Fruit fly (Drosophila melanogaster) whole organism, embryonic: ENCODE measurements around the gene TwdlO.

ENCODE experiments used
- ATbp ChIP-seq: fragments of 200-800 bp; sonication (Bioruptor generic); optimal IDR thresholded peaks from 2 replicates; lab custom pipeline; 2017; ENCODE audit warnings: missing biosample characterization, mild to moderate bottlenecking, missing genetic modification characterization, missing genetic modification reagents
- Adf1 ChIP-seq: fragments of 200-800 bp; sonication (Bioruptor generic); IDR thresholded peaks from 2 replicates; pipeline ENCODE4 v1.3.6; 2022; ENCODE audit warnings: missing biosample characterization, missing genetic modification characterization
- Bdp1 ChIP-seq: fragments of 200-800 bp; sonication (Bioruptor generic); optimal IDR thresholded peaks from 3 replicates; lab custom pipeline; 2016; ENCODE audit warnings: missing biosample characterization, missing genetic modification characterization
- CG11247 ChIP-seq: fragments of 200-800 bp; sonication (Bioruptor generic); IDR thresholded peaks from 2 replicates; pipeline ENCODE4 v1.3.6; 2022; ENCODE audit warnings: missing biosample characterization, missing genetic modification characterization
- CG12155 ChIP-seq: fragments of 200-800 bp; sonication (Bioruptor generic); optimal IDR thresholded peaks from 3 replicates; lab custom pipeline; 2016; ENCODE audit warnings: missing biosample characterization, missing genetic modification characterization
- CG12659 ChIP-seq: fragments of 200-800 bp; sonication (Bioruptor generic); optimal IDR thresholded peaks from 3 replicates; lab custom pipeline; 2017; ENCODE audit warnings: mild to moderate bottlenecking, missing biosample characterization, missing genetic modification reagents, missing genetic modification characterization
- CG14965 ChIP-seq: fragments of 200-800 bp; sonication (Bioruptor generic); optimal IDR thresholded peaks from 2 replicates; lab custom pipeline; 2016; ENCODE audit warnings: missing biosample characterization, missing genetic modification characterization, borderline replicate concordance
- CG16779 ChIP-seq: fragments of 200-800 bp; sonication (Bioruptor generic); IDR thresholded peaks from 2 replicates; pipeline ENCODE4 v1.3.6; 2022; ENCODE audit warnings: missing biosample characterization, missing genetic modification characterization
- CG16863 ChIP-seq: fragments of 200-800 bp; sonication (Bioruptor generic); optimal IDR thresholded peaks from 3 replicates; lab custom pipeline; 2016; ENCODE audit warnings: missing biosample characterization, missing genetic modification characterization
- CG17385 ChIP-seq: fragments of 200-800 bp; sonication (Bioruptor generic); optimal IDR thresholded peaks from 3 replicates; lab custom pipeline; 2018; ENCODE audit warnings: missing biosample characterization, mild to moderate bottlenecking, missing genetic modification characterization
- CG18011 ChIP-seq: fragments of 200-800 bp; sonication (Bioruptor generic); optimal IDR thresholded peaks from 2 replicates; lab custom pipeline; 2017; ENCODE audit warnings: missing biosample characterization, missing genetic modification characterization, mild to moderate bottlenecking, moderate library complexity, missing genotype
- CG1832 ChIP-seq: fragments of 200-800 bp; sonication (Bioruptor generic); optimal IDR thresholded peaks from 2 replicates; lab custom pipeline; 2017; ENCODE audit warnings: missing biosample characterization, mild to moderate bottlenecking, missing genetic modification characterization, inconsistent platforms
- CG18764 ChIP-seq: fragments of 200-800 bp; sonication (Bioruptor generic); optimal IDR thresholded peaks from 3 replicates; lab custom pipeline; 2016; ENCODE audit warnings: missing biosample characterization, missing genetic modification characterization
- CG4404 ChIP-seq: fragments of 200-800 bp; sonication (Bioruptor generic); IDR thresholded peaks from 2 replicates; pipeline ENCODE4 v1.3.6; 2022; ENCODE audit warnings: missing biosample characterization, missing genetic modification characterization
- CG5180 ChIP-seq: fragments of 200-800 bp; sonication (Bioruptor generic); optimal IDR thresholded peaks from 3 replicates; lab custom pipeline; 2017; ENCODE audit warnings: missing biosample characterization, missing genetic modification characterization, mild to moderate bottlenecking, moderate library complexity, missing genetic modification reagents
- CG6813 ChIP-seq: fragments of 200-800 bp; sonication (Bioruptor generic); optimal IDR thresholded peaks from 2 replicates; lab custom pipeline; 2017; ENCODE audit warnings: missing biosample characterization, missing genetic modification characterization, mild to moderate bottlenecking, moderate library complexity, missing genetic modification reagents
- CG9797 ChIP-seq: fragments of 200-800 bp; sonication (Bioruptor generic); optimal IDR thresholded peaks from 3 replicates; lab custom pipeline; 2018; ENCODE audit warnings: missing biosample characterization, mild to moderate bottlenecking, missing genetic modification characterization
- CkIIα-i1 ChIP-seq: fragments of 200-800 bp; sonication (Bioruptor generic); IDR thresholded peaks from 2 replicates; pipeline ENCODE4 v1.3.6; 2022; ENCODE audit warnings: missing biosample characterization, missing genetic modification characterization
- CoRest ChIP-seq: fragments of 200-800 bp; sonication (Bioruptor generic); optimal IDR thresholded peaks from 3 replicates; lab custom pipeline; 2018; ENCODE audit warnings: missing biosample characterization, mild to moderate bottlenecking, missing genetic modification characterization, moderate library complexity
- Dfd ChIP-seq, 2 experiments: fragments of >200 bp; optimal IDR thresholded peaks; 2 replicates each; lab custom pipeline; 2017; ENCODE audit warnings: missing biosample characterization in 2 of 2, missing genetic modification characterization in 2 of 2
- Doc3 ChIP-seq: fragments of 200-800 bp; sonication (Bioruptor generic); IDR thresholded peaks from 3 replicates; pipeline ENCODE4 v1.3.6; 2022; ENCODE audit warnings: missing biosample characterization, missing genetic modification characterization; ENCODE audit not compliant: partially characterized antibody
- Hey ChIP-seq: fragments of 200-800 bp; sonication (Bioruptor generic); optimal IDR thresholded peaks from 3 replicates; lab custom pipeline; 2018; ENCODE audit warnings: missing biosample characterization, mild to moderate bottlenecking, missing genetic modification characterization
- HmgZ ChIP-seq: fragments of 200-800 bp; sonication (Bioruptor generic); optimal IDR thresholded peaks from 2 replicates; lab custom pipeline; 2018; ENCODE audit warnings: missing biosample characterization, mild to moderate bottlenecking, missing genetic modification characterization
- Hmx ChIP-seq: fragments of 200-800 bp; sonication (Bioruptor generic); optimal IDR thresholded peaks from 2 replicates; lab custom pipeline; 2016; ENCODE audit warnings: missing biosample characterization, missing genetic modification characterization
- Hr39 ChIP-seq: fragments of >200 bp; optimal IDR thresholded peaks from 2 replicates; lab custom pipeline; 2017
- Hr51 ChIP-seq, 2 experiments: fragments of 200-800 bp; sonication (Bioruptor generic); optimal IDR thresholded peaks; 2 replicates in 1 of 2; 3 replicates in 1 of 2; lab custom pipeline; 2016 to 2018; ENCODE audit warnings: missing biosample characterization in 2 of 2, missing genetic modification characterization in 2 of 2, mild to moderate bottlenecking in 1 of 2, moderate library complexity in 1 of 2
- NC2β ChIP-seq: fragments of 200-800 bp; sonication (Bioruptor generic); optimal IDR thresholded peaks from 2 replicates; lab custom pipeline; 2016; ENCODE audit warnings: missing biosample characterization, missing genetic modification characterization
- NFAT ChIP-seq: fragments of 200-800 bp; sonication (Bioruptor generic); IDR thresholded peaks from 2 replicates; pipeline ENCODE4 v1.3.6; 2022; ENCODE audit warnings: missing biosample characterization, missing genetic modification characterization
- NK7.1 ChIP-seq: fragments of 200-800 bp; sonication (Bioruptor generic); optimal IDR thresholded peaks from 3 replicates; lab custom pipeline; 2016; ENCODE audit warnings: missing biosample characterization, missing genetic modification characterization
- Nf-YB ChIP-seq: fragments of 200-800 bp; sonication (Bioruptor generic); optimal IDR thresholded peaks from 3 replicates; lab custom pipeline; 2019; ENCODE audit warnings: missing biosample characterization, mild to moderate bottlenecking, missing genetic modification characterization, moderate library complexity
- Ptx1 ChIP-seq: fragments of 200-800 bp; sonication (Bioruptor generic); IDR thresholded peaks from 2 replicates; pipeline ENCODE4 v1.3.6; 2022; ENCODE audit warnings: missing biosample characterization, missing genetic modification characterization
- abd-A ChIP-seq: fragments of 200-800 bp; sonication (Bioruptor generic); optimal IDR thresholded peaks from 3 replicates; lab custom pipeline; 2019; ENCODE audit warnings: missing biosample characterization, mild to moderate bottlenecking, missing genetic modification characterization, moderate library complexity
- chinmo ChIP-seq: fragments of 200-800 bp; sonication (Bioruptor generic); IDR thresholded peaks from 4 replicates; pipeline ENCODE4 v1.3.6; 2022; ENCODE audit warnings: missing biosample characterization, missing genetic modification characterization; ENCODE audit not compliant: partially characterized antibody
- cwo ChIP-seq: fragments of 200-800 bp; sonication (Bioruptor generic); optimal IDR thresholded peaks from 3 replicates; lab custom pipeline; 2017; ENCODE audit warnings: missing biosample characterization, missing genetic modification characterization, mild to moderate bottlenecking, moderate library complexity, missing genetic modification reagents
- gcm ChIP-seq: fragments of 200-800 bp; sonication (Bioruptor generic); optimal IDR thresholded peaks from 2 replicates; lab custom pipeline; 2019; ENCODE audit warnings: missing biosample characterization, mild to moderate bottlenecking, missing genetic modification characterization, moderate library complexity
- grn ChIP-seq: fragments of 200-800 bp; sonication (Bioruptor generic); optimal IDR thresholded peaks from 3 replicates; lab custom pipeline; 2017; ENCODE audit warnings: missing biosample characterization, missing genetic modification characterization
- kay ChIP-seq: fragments of 200-800 bp; sonication (Bioruptor generic); optimal IDR thresholded peaks from 2 replicates; lab custom pipeline; 2016; ENCODE audit warnings: missing biosample characterization, missing genetic modification characterization
- mam ChIP-seq: fragments of 200-800 bp; sonication (Bioruptor generic); optimal IDR thresholded peaks from 3 replicates; lab custom pipeline; 2016; ENCODE audit warnings: missing biosample characterization, missing genetic modification characterization
- mirr ChIP-seq: fragments of 200-800 bp; sonication (Bioruptor generic); optimal IDR thresholded peaks from 3 replicates; lab custom pipeline; 2018; ENCODE audit warnings: missing biosample characterization, mild to moderate bottlenecking, missing genetic modification characterization
- oc ChIP-seq: fragments of 200-800 bp; sonication (Bioruptor generic); optimal IDR thresholded peaks from 2 replicates; lab custom pipeline; 2018; ENCODE audit warnings: missing biosample characterization, mild to moderate bottlenecking, missing genetic modification characterization, moderate library complexity
- odd ChIP-seq: fragments of 200-800 bp; sonication (Bioruptor generic); optimal IDR thresholded peaks from 2 replicates; lab custom pipeline; 2017; ENCODE audit warnings: missing biosample characterization, mild to moderate bottlenecking, missing genetic modification characterization
- pros ChIP-seq: fragments of 200-800 bp; sonication (Bioruptor generic); optimal IDR thresholded peaks from 3 replicates; lab custom pipeline; 2019; ENCODE audit warnings: missing biosample characterization, mild to moderate bottlenecking, missing genetic modification characterization, moderate library complexity
- pzg ChIP-seq: fragments of 200-800 bp; sonication (Bioruptor generic); optimal IDR thresholded peaks from 3 replicates; lab custom pipeline; 2018; ENCODE audit warnings: missing biosample characterization, mild to moderate bottlenecking, missing genetic modification characterization, moderate library complexity
- sd ChIP-seq: fragments of 200-800 bp; sonication (Bioruptor generic); optimal IDR thresholded peaks from 3 replicates; lab custom pipeline; 2018; ENCODE audit warnings: missing biosample characterization, mild to moderate bottlenecking, missing genetic modification characterization, moderate library complexity
- tna ChIP-seq: fragments of 200-800 bp; sonication (Bioruptor generic); IDR thresholded peaks from 2 replicates; pipeline ENCODE4 v1.3.6; 2022; ENCODE audit warnings: missing biosample characterization, missing genetic modification characterization; ENCODE audit not compliant: partially characterized antibody
- wek ChIP-seq: fragments of 200-800 bp; sonication (Bioruptor generic); optimal IDR thresholded peaks from 3 replicates; lab custom pipeline; 2018; ENCODE audit warnings: missing biosample characterization, mild to moderate bottlenecking, missing genetic modification characterization, moderate library complexity

TwdlO gene

dm6 chr3R:26631334-26631919, 4.9 kb upstream of the TwdlO start, which contains the start of gene TwdlN:
Gene TwdlN, plus strand, starts transcription at chr3R:26631869.
- no peak for TF ChIP-seq Hr51 (GFP tag; optimal IDR thresholded peaks at IDR 0.05; lab: Kevin White, UChicago)
- peak; percentile 3 for TF ChIP-seq odd (GFP tag; lab: Kevin White, UChicago)
- no peak for TF ChIP-seq mirr (GFP tag; lab: Kevin White, UChicago)
- TF ChIP-seq CG14965 (GFP tag; lab: Kevin White, UChicago), result no peak
- TF ChIP-seq NFAT (GFP tag; lab: Robert Waterston, UW), result 0 out of 2 replicates have a peak, but pooled peaks have one; percentile 15
- no peak for TF ChIP-seq Bdp1 (GFP tag; lab: Kevin White, UChicago)
- TF ChIP-seq Hr39 (lab: Kevin White, UChicago), result no peak
- TF ChIP-seq NK7.1 (GFP tag; lab: Kevin White, UChicago), result no peak
- TF ChIP-seq grn (GFP tag; lab: Kevin White, UChicago), result peak; percentile 49
- TF ChIP-seq Ptx1, result no peak
- TF ChIP-seq tna (GFP tag; lab: Robert Waterston, UW), result no peak
- no peak for TF ChIP-seq CG17385 (GFP tag; lab: Kevin White, UChicago)
- TF ChIP-seq CG16779 (GFP tag; lab: Robert Waterston, UW), result no peak
- TF ChIP-seq Nf-YB (GFP tag; lab: Kevin White, UChicago), result no peak
- no peak for TF ChIP-seq mam (GFP tag; lab: Kevin White, UChicago)
- TF ChIP-seq CkIIα-i1 (GFP tag; lab: Robert Waterston, UW), result no peak
- no peak for TF ChIP-seq ATbp
- no peak for TF ChIP-seq Dfd (GFP tag; optimal IDR thresholded peaks at IDR 0.05; lab: Kevin White, UChicago)
- TF ChIP-seq Doc3 (GFP tag; lab: Robert Waterston, UW), result no peak
- peak; percentile 70 for TF ChIP-seq sd (tag; lab: Kevin White, UChicago)
- TF ChIP-seq Adf1 (GFP tag; lab: Robert Waterston, UW), result no peak
- TF ChIP-seq oc (tag; lab: Kevin White, UChicago), result peak; percentile 31
- TF ChIP-seq CG18764 (GFP tag; lab: Kevin White, UChicago), result no peak
- no peak for TF ChIP-seq HmgZ (tag; lab: Kevin White, UChicago)
- peak; percentile 87; the same call in 3 of the 4 replicates for TF ChIP-seq chinmo (GFP tag; lab: Robert Waterston, UW)
- no peak for TF ChIP-seq Hmx (GFP tag; lab: Kevin White, UChicago)
- no peak for TF ChIP-seq CG16863 (GFP tag; lab: Kevin White, UChicago)
- TF ChIP-seq Hey (tag; lab: Kevin White, UChicago), result no peak
- TF ChIP-seq gcm, result no peak
- peak; percentile 56 for TF ChIP-seq abd-A

- no peak for TF ChIP-seq CG5180 (GFP tag; lab: Kevin White, UChicago)
Measured at dm6 chr3R:26629618-26630017, 3.1 kb upstream of the TwdlO start, which contains the start of gene TwdlJ. Gene TwdlJ, plus strand, starts transcription at chr3R:26629918.

- TF ChIP-seq CG12659 (GFP tag; lab: Kevin White, UChicago) (no peak), wek (GFP tag; lab: Kevin White, UChicago) (no peak), tna (GFP tag; lab: Robert Waterston, UW) (no peak), CG9797 (GFP tag; lab: Kevin White, UChicago) (no peak), CG1832 (no peak), Doc3 (GFP tag; lab: Robert Waterston, UW) (no peak), odd (GFP tag; lab: Kevin White, UChicago) (no peak), kay (no peak), NC2β (no peak), CG16863 (GFP tag; lab: Kevin White, UChicago) (no peak), CG12155 (GFP tag; lab: Kevin White, UChicago) (no peak), CG11247 (GFP tag; lab: Robert Waterston, UW) (no peak), pros (no peak), CG18011 (no peak), cwo (GFP tag; lab: Kevin White, UChicago) (no peak), CoRest (tag; lab: Kevin White, UChicago) (no peak), CG4404 (no peak), pzg (GFP tag; lab: Kevin White, UChicago) (no peak), CG6813 (no peak)
Measured at dm6 chr3R:26628624-26629023, 2.1 kb upstream of the TwdlO start, which contains the start of gene TwdlK. Gene TwdlK, minus strand, starts transcription at chr3R:26628724.
